Worm (Caenorhabditis elegans): ENCODE measurements around the gene hex-3.
A peak's percentile ranks its signal among the peaks of the same experiment; 100 is the strongest.

The hex-3 gene

ce11 chrIII:10856830-10857229, 7.8 kb downstream of the hex-3 start (continued):
- peak; percentile 53 for TF ChIP-seq ceh-19 (GFP tag; optimal IDR thresholded peaks at IDR 0.05)
- TF ChIP-seq ceh-9 (tag; optimal IDR thresholded peaks at IDR 0.05) = no peak
- no peak for TF ChIP-seq ceh-24 (tag; optimal IDR thresholded peaks at IDR 0.05)
- no peak for TF ChIP-seq unc-42 (tag; optimal IDR thresholded peaks at IDR 0.05)
- TF ChIP-seq ets-4 (tag; optimal IDR thresholded peaks at IDR 0.05) = peak; percentile 93

- no peak for TF ChIP-seq zip-5 (tag; optimal IDR thresholded peaks at IDR 0.05)
- TF ChIP-seq ceh-31 (tag; optimal IDR thresholded peaks at IDR 0.05) = no peak
- TF ChIP-seq unc-3 (GFP tag; conservative IDR thresholded peaks at IDR 0.05) = no peak
- no peak for TF ChIP-seq unc-3 (tag; optimal IDR thresholded peaks at IDR 0.05)
- TF ChIP-seq K09A11.1 (tag; optimal IDR thresholded peaks at IDR 0.05; ENCODE audit: insufficient read depth) = no peak
- TF ChIP-seq ceh-19 (GFP tag; optimal IDR thresholded peaks at IDR 0.05) = no peak
- TF ChIP-seq npax-4 (tag; optimal IDR thresholded peaks at IDR 0.05) = no peak
- no peak for TF ChIP-seq F13H6.1 (tag; optimal IDR thresholded peaks at IDR 0.05)
- TF ChIP-seq ceh-9 (tag; optimal IDR thresholded peaks at IDR 0.05) = no peak
These were observed 9.0 kb downstream of the hex-3 start, which contains the start of gene oxi-1 for ce11 chrIII:10857984-10858383. Gene oxi-1 (plus strand): TSS chrIII:10858284.

- TF ChIP-seq ceh-48 (tag; optimal IDR thresholded peaks at IDR 0.05) (peak; percentile 42), pat-9 (tag; optimal IDR thresholded peaks at IDR 0.05) (no peak)
These were observed 12.4 kb downstream of the hex-3 start for ce11 chrIII:10861375-10861774.

- no peak for TF ChIP-seq pha-2 (tag; optimal IDR thresholded peaks at IDR 0.05)
- TF ChIP-seq ets-4 (tag; optimal IDR thresholded peaks at IDR 0.05) = no peak
- TF ChIP-seq ref-2 (tag; optimal IDR thresholded peaks at IDR 0.05) = no peak
- no peak for TF ChIP-seq pros-1 (tag; optimal IDR thresholded peaks at IDR 0.05)
- no peak for TF ChIP-seq hlh-30 (tag; optimal IDR thresholded peaks at IDR 0.05; ENCODE audit: insufficient read depth)
- no peak for TF ChIP-seq nhr-11 (tag; optimal IDR thresholded peaks at IDR 0.05)
- no peak for TF ChIP-seq fkh-6 (tag; optimal IDR thresholded peaks at IDR 0.05)
- TF ChIP-seq lin-11 (tag; optimal IDR thresholded peaks at IDR 0.05) = no peak
- TF ChIP-seq elt-2 (tag; optimal IDR thresholded peaks at IDR 0.05) = no peak
- no peak for TF ChIP-seq ceh-18 (tag; optimal IDR thresholded peaks at IDR 0.05)
- TF ChIP-seq ceh-34 (tag; optimal IDR thresholded peaks at IDR 0.05) = no peak
- no peak for TF ChIP-seq npax-4 (tag; optimal IDR thresholded peaks at IDR 0.05)
- TF ChIP-seq elt-4 (tag; optimal IDR thresholded peaks at IDR 0.05) = no peak
- TF ChIP-seq ceh-24 (tag; optimal IDR thresholded peaks at IDR 0.05) = no peak
- no peak for TF ChIP-seq madf-2 (tag; optimal IDR thresholded peaks at IDR 0.05)
- no peak for TF ChIP-seq syd-9 (tag; optimal IDR thresholded peaks at IDR 0.05)
- TF ChIP-seq hlh-6 (tag; optimal IDR thresholded peaks at IDR 0.05) = no peak
These were observed 18.1 kb downstream of the hex-3 start for ce11 chrIII:10867086-10867485.

ce11 chrIII:10868653-10869392, 19.8 kb downstream of the hex-3 start, which contains the start of the genes cey-4 and vps-50:
Gene cey-4 (minus strand): TSS chrIII:10868703.
Gene vps-50 (plus strand): TSS chrIII:10869193.
- peak; percentile 57 for TF ChIP-seq ceh-48 (tag; optimal IDR thresholded peaks at IDR 0.05)
- TF ChIP-seq hlh-15 (tag; optimal IDR thresholded peaks at IDR 0.05) = no peak
- no peak for TF ChIP-seq ref-2 (tag; optimal IDR thresholded peaks at IDR 0.05)
- TF ChIP-seq pat-9 (tag; optimal IDR thresholded peaks at IDR 0.05) = no peak
- no peak for TF ChIP-seq odd-2 (tag; optimal IDR thresholded peaks at IDR 0.05)
- TF ChIP-seq tbx-7 (tag; optimal IDR thresholded peaks at IDR 0.05) = no peak
- TF ChIP-seq pha-2 (tag; optimal IDR thresholded peaks at IDR 0.05) = no peak
- TF ChIP-seq ceh-45 (GFP tag; IDR thresholded peaks at IDR 0.05) = no peak
- no peak for TF ChIP-seq zip-5 (tag; optimal IDR thresholded peaks at IDR 0.05)
- TF ChIP-seq ceh-22 (tag; optimal IDR thresholded peaks at IDR 0.05) = no peak
- TF ChIP-seq T23F11.4 (GFP tag; optimal IDR thresholded peaks at IDR 0.05) = no peak
- no peak for TF ChIP-seq ama-1 (optimal IDR thresholded peaks at IDR 0.05)
- TF ChIP-seq npax-4 (tag; optimal IDR thresholded peaks at IDR 0.05) = no peak
- TF ChIP-seq ceh-30 (tag; optimal IDR thresholded peaks at IDR 0.05) = no peak
- no peak for TF ChIP-seq fkh-10 (GFP tag; optimal IDR thresholded peaks at IDR 0.05)
- no peak for TF ChIP-seq mec-3 (tag; optimal IDR thresholded peaks at IDR 0.05; ENCODE audit: borderline replicate concordance)
- no peak for TF ChIP-seq sox-2 (GFP tag; IDR thresholded peaks at IDR 0.05)
- TF ChIP-seq unc-86 (tag; optimal IDR thresholded peaks at IDR 0.05) = peak; percentile 31
- no peak for TF ChIP-seq nhr-11 (tag; optimal IDR thresholded peaks at IDR 0.05)
- TF ChIP-seq F13H6.1 (tag; optimal IDR thresholded peaks at IDR 0.05) = no peak
- TF ChIP-seq sox-4 (tag; optimal IDR thresholded peaks at IDR 0.05) = no peak
- TF ChIP-seq lin-11 (tag; optimal IDR thresholded peaks at IDR 0.05) = no peak
- TF ChIP-seq C08G9.2 (tag; optimal IDR thresholded peaks at IDR 0.05) = no peak
- TF ChIP-seq syd-9 (tag; optimal IDR thresholded peaks at IDR 0.05) = no peak
- TF ChIP-seq che-1 (tag; optimal IDR thresholded peaks at IDR 0.05) = no peak
- TF ChIP-seq ztf-16 (tag; optimal IDR thresholded peaks at IDR 0.05) = peak; percentile 35

Measured in whole organism, late embryonic.